Worm (Caenorhabditis elegans) whole organism, L3 larva: ENCODE results near the gene cutl-5.

Experiments
- R02D3.7 ChIP-seq: fragments of 150-350 bp; optimal IDR thresholded peaks from 2 replicates; lab custom pipeline; 2014; ENCODE audit warnings: missing biosample characterization, missing genetic modification characterization
- ZK546.5 ChIP-seq: sonication (generic microtip); optimal IDR thresholded peaks from 2 replicates; lab custom pipeline; 2017; ENCODE audit warnings: missing biosample characterization, missing genetic modification characterization
- egl-27 ChIP-seq: sonication (generic microtip); optimal IDR thresholded peaks from 4 replicates; lab custom pipeline; 2017; ENCODE audit warnings: missing biosample characterization, missing genetic modification reagents, missing genetic modification characterization
- fkh-2 ChIP-seq: fragments of 150-350 bp; optimal IDR thresholded peaks from 2 replicates; lab custom pipeline; 2014; ENCODE audit warnings: missing biosample characterization, missing genetic modification reagents, missing genetic modification characterization
- hmg-11 ChIP-seq: sonication (generic microtip); optimal IDR thresholded peaks from 2 replicates; lab custom pipeline; 2016; ENCODE audit warnings: missing genetic modification characterization, missing compliant biosample characterization
- mdl-1 ChIP-seq: fragments of 150-350 bp; optimal IDR thresholded peaks from 2 replicates; lab custom pipeline; 2014; ENCODE audit warnings: missing biosample characterization, missing genetic modification characterization
- nfya-1 ChIP-seq: sonication (generic microtip); optimal IDR thresholded peaks from 2 replicates; lab custom pipeline; 2017; ENCODE audit warnings: missing genetic modification characterization, mild to moderate bottlenecking, missing compliant biosample characterization, antibody characterized with exemption, moderate library complexity; ENCODE audit not compliant: insufficient read depth
- nhr-25 ChIP-seq: sonication (generic microtip); optimal IDR thresholded peaks from 2 replicates; lab custom pipeline; 2017; ENCODE audit warnings: missing biosample characterization, missing genetic modification characterization
- zag-1 ChIP-seq: fragments of 150-350 bp; optimal IDR thresholded peaks from 2 replicates; lab custom pipeline; 2014; ENCODE audit warnings: missing biosample characterization, missing genetic modification characterization
- ztf-11 ChIP-seq: fragments of 150-350 bp; optimal IDR thresholded peaks from 2 replicates; lab custom pipeline; 2014; ENCODE audit warnings: missing biosample characterization, missing genetic modification characterization

DNA sequence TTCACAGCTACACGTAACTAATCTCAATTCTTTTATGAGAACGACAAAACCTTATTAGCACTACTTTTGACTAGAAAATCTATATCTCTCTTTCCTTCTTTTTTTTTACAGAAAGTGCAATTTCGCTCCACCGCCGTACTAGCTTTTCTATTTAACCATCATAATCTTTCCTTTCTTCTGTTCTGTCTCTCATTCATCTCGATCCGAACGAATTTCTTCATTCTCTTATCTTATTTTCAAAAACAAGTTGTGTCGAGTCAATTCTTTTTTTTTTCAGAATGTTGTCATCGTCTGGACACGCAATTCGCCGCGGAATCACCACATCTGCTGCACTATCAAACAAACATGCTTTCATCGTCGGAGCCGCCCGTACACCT, 42.2 kb downstream of the cutl-5 start, which contains the start of gene kat-1:
- no peak for TF ChIP-seq nfya-1 (tag; lab: Kevin White, UChicago)
- TF ChIP-seq ZK546.5 (tag; lab: Kevin White, UChicago): no peak
- no peak for TF ChIP-seq ztf-11 (tag; lab: Kevin White, UChicago)
- no peak for TF ChIP-seq egl-27 (tag; lab: Kevin White, UChicago)
- no peak for TF ChIP-seq hmg-11 (tag; lab: Kevin White, UChicago)
- TF ChIP-seq R02D3.7 (tag; lab: Kevin White, UChicago): no peak
- TF ChIP-seq zag-1: no peak
- no peak for TF ChIP-seq mdl-1
- no peak for TF ChIP-seq fkh-2 (tag; lab: Kevin White, UChicago)
- no peak for TF ChIP-seq nhr-25 (tag; lab: Kevin White, UChicago)
